Worm (Caenorhabditis elegans): ENCODE results near the gene K02F3.12.

ce11 chrIII:886726-887125, 30.4 kb downstream of the K02F3.12 start, which contains the start of gene zer-1:
- TF ChIP-seq ztf-11 (tag; optimal IDR thresholded peaks at IDR 0.05) (no peak), fos-1 (tag; optimal IDR thresholded peaks at IDR 0.05) (no peak), C16A3.4 (tag; optimal IDR thresholded peaks at IDR 0.05) (no peak), ama-1 (optimal IDR thresholded peaks at IDR 0.05) (no peak), zag-1 (tag; optimal IDR thresholded peaks at IDR 0.05) (no peak)
